Worm (Caenorhabditis elegans): Measurements from ENCODE around the gene K05B2.2.

Gene K05B2.2

ce11 chrX:4905804-4906203 is at the start of gene K05B2.2:
Gene K05B2.2 (plus strand): TSS chrX:4906081.
- TF ChIP-seq eor-1 (tag; optimal IDR thresholded peaks at IDR 0.05) (no peak), elt-1 (tag; optimal IDR thresholded peaks at IDR 0.05) (no peak), elt-2 (tag; optimal IDR thresholded peaks at IDR 0.05) (peak; percentile 80), lin-39 (tag; optimal IDR thresholded peaks at IDR 0.05) (no peak), pqm-1 (tag; optimal IDR thresholded peaks at IDR 0.05) (peak; percentile 45), sea-2 (GFP tag; optimal IDR thresholded peaks at IDR 0.05) (no peak)

DNA sequence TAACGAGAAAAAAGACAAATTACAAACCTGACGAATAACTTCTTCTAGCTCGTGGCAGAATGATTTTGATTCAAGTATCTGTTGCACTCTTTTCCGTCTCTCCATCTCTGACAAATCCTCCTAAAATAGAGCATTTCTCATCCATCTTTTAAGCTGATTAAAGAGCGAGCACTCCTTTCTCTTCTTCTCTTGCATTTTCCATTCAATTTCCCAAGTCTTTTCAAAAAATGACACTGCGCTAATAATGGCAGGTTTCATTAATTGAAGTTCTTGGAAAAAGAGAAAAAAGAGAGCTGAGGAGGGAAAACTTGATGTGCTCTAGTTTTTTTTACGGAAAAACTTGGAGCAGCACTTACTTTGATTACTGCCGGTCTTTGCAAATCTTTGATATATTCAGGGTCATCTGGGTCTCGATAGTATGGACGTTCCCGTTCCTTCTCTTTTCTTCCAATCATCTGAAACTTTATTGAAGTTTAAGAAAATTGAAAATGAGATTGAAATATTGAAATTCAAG is 46.2 kb upstream of the K05B2.2 start, which contains the start of gene add-1:
TSS of gene add-1 (minus strand) at position 464 of the 514 bp plus-strand sequence.
- TF ChIP-seq lin-15B (tag; optimal IDR thresholded peaks at IDR 0.05) = no peak
- no peak for TF ChIP-seq daf-12 (tag; optimal IDR thresholded peaks at IDR 0.05)
- TF ChIP-seq nhr-77 (tag; optimal IDR thresholded peaks at IDR 0.05) = no peak
- no peak for TF ChIP-seq lsy-12 (tag; optimal IDR thresholded peaks at IDR 0.05)
- TF ChIP-seq aly-2 (tag; optimal IDR thresholded peaks at IDR 0.05) = no peak
- no peak for TF ChIP-seq ceh-16 (tag; optimal IDR thresholded peaks at IDR 0.05)
- TF ChIP-seq ztf-11 (tag; optimal IDR thresholded peaks at IDR 0.05) = no peak
- no peak for TF ChIP-seq nhr-43 (tag; optimal IDR thresholded peaks at IDR 0.05; ENCODE audit: poor library complexity, severe bottlenecking)
- TF ChIP-seq R02D3.7 (tag; optimal IDR thresholded peaks at IDR 0.05) = no peak
- TF ChIP-seq zag-1 (tag; optimal IDR thresholded peaks at IDR 0.05) = no peak
- no peak for TF ChIP-seq ceh-28 (tag; optimal IDR thresholded peaks at IDR 0.05)
- no peak for TF ChIP-seq egl-27 (tag; optimal IDR thresholded peaks at IDR 0.05)
- TF ChIP-seq sea-2 (GFP tag; optimal IDR thresholded peaks at IDR 0.05) = no peak
- TF ChIP-seq nhr-25 (tag; optimal IDR thresholded peaks at IDR 0.05) = no peak

DNA sequence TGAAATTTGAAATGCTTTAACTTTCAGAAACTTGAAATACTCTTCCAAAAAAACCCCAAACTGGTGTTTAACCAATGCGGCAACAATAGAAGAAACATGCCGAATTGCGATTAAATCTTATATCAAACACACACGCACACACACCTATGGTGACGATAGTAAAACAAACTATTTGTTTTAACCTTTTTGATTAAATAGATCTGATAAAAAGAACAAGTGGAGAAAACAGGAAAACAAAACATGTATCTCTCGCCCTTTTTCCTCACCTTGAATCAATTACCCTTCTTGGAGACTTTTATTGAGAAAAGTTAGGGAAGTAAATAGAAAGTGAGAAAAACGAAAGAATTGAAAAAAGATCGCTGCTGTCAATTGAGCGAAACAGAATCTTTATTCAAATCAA is 44.5 kb upstream of the K05B2.2 start:
- peak; percentile 1 for TF ChIP-seq elt-2 (tag; optimal IDR thresholded peaks at IDR 0.05)
- no peak for TF ChIP-seq nhr-23 (tag; optimal IDR thresholded peaks at IDR 0.05)
- TF ChIP-seq daf-12 (tag; optimal IDR thresholded peaks at IDR 0.05) = no peak
- no peak for TF ChIP-seq nhr-43 (tag; optimal IDR thresholded peaks at IDR 0.05; ENCODE audit: poor library complexity, severe bottlenecking)
- TF ChIP-seq lin-15B (tag; optimal IDR thresholded peaks at IDR 0.05) = no peak
- peak; percentile 1 for TF ChIP-seq pha-4 (tag; optimal IDR thresholded peaks at IDR 0.05)
- TF ChIP-seq unc-39 (tag; optimal IDR thresholded peaks at IDR 0.05) = no peak
- peak; percentile 37 for TF ChIP-seq nhr-25 (tag; optimal IDR thresholded peaks at IDR 0.05)
- TF ChIP-seq elt-1 (tag; optimal IDR thresholded peaks at IDR 0.05) = peak; percentile 78
- TF ChIP-seq aly-2 (tag; optimal IDR thresholded peaks at IDR 0.05) = no peak

DNA sequence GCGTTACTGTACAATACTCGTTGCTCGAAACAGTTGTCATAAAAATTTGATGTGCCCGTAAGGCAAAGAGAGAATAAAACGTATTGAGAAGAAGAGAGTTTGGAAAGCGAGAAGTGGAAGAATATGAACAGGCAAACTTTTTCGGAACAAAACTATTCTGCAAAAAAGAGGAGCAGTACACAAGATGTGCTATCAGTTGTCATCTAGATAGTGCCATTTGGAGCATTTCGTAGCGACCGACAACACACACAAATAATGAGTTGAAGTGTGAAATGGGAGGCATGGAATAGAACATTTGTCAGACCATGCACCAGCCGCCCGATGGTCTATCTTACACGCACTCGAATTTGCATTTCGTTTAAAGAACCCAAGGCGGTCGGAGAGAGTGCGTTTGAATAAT is 43.8 kb upstream of the K05B2.2 start:
- TF ChIP-seq ceh-16 (tag; optimal IDR thresholded peaks at IDR 0.05) = no peak
- peak; percentile 59 for TF ChIP-seq elt-2 (tag; optimal IDR thresholded peaks at IDR 0.05)
- TF ChIP-seq lsy-12 (tag; optimal IDR thresholded peaks at IDR 0.05) = no peak
- no peak for TF ChIP-seq nhr-67 (tag; optimal IDR thresholded peaks at IDR 0.05)
- no peak for TF ChIP-seq daf-12 (tag; optimal IDR thresholded peaks at IDR 0.05)
- no peak for TF ChIP-seq nfya-1 (tag; optimal IDR thresholded peaks at IDR 0.05; ENCODE audit: insufficient read depth)
- TF ChIP-seq fos-1 (tag; optimal IDR thresholded peaks at IDR 0.05) = no peak
- TF ChIP-seq ZK546.5 (tag; optimal IDR thresholded peaks at IDR 0.05) = no peak
- TF ChIP-seq pqm-1 (tag; optimal IDR thresholded peaks at IDR 0.05) = peak; percentile 27
- no peak for TF ChIP-seq egl-27 (tag; optimal IDR thresholded peaks at IDR 0.05)

- TF ChIP-seq ztf-11 (tag; optimal IDR thresholded peaks at IDR 0.05) (no peak), mml-1 (tag; optimal IDR thresholded peaks at IDR 0.05) (no peak), elt-1 (tag; optimal IDR thresholded peaks at IDR 0.05) (no peak), jun-1 (tag; optimal IDR thresholded peaks at IDR 0.05) (no peak), mdl-1 (tag; optimal IDR thresholded peaks at IDR 0.05) (no peak), egl-5 (tag; optimal IDR thresholded peaks at IDR 0.05) (no peak), tbx-2 (tag; optimal IDR thresholded peaks at IDR 0.05) (no peak), nhr-23 (tag; optimal IDR thresholded peaks at IDR 0.05) (no peak), egl-27 (tag; optimal IDR thresholded peaks at IDR 0.05) (no peak), elt-2 (tag; optimal IDR thresholded peaks at IDR 0.05) (no peak), ceh-28 (tag; optimal IDR thresholded peaks at IDR 0.05) (no peak), aly-2 (tag; optimal IDR thresholded peaks at IDR 0.05) (no peak), pha-4 (tag; optimal IDR thresholded peaks at IDR 0.05) (no peak), fos-1 (tag; optimal IDR thresholded peaks at IDR 0.05) (no peak), ZK546.5 (tag; optimal IDR thresholded peaks at IDR 0.05) (no peak), hmg-11 (tag; optimal IDR thresholded peaks at IDR 0.05) (no peak), ceh-82 (tag; optimal IDR thresholded peaks at IDR 0.05) (no peak), R02D3.7 (tag; optimal IDR thresholded peaks at IDR 0.05) (no peak)
These were observed 41.7 kb upstream of the K05B2.2 start for ce11 chrX:4864214-4864613.
